Worm (Caenorhabditis elegans) whole organism, early embryonic: Measurements from ENCODE around the gene enu-3.5.

ENCODE experiments used
- B0310.2 ChIP-seq: sonication (generic microtip); optimal IDR thresholded peaks from 2 replicates; lab custom pipeline; 2016; ENCODE audit warnings: mild to moderate bottlenecking, missing genetic modification characterization, missing compliant biosample characterization
- F13C5.2 ChIP-seq: sonication (generic microtip); optimal IDR thresholded peaks from 2 replicates; lab custom pipeline; 2017; ENCODE audit warnings: mild to moderate bottlenecking, missing genetic modification characterization, inconsistent platforms, missing compliant biosample characterization
- aly-1 ChIP-seq: sonication (generic microtip); optimal IDR thresholded peaks from 2 replicates; lab custom pipeline; 2016; ENCODE audit warnings: missing genetic modification characterization, missing compliant biosample characterization
- ama-1 ChIP-seq: fragments of 150-350 bp; optimal IDR thresholded peaks from 2 replicates; lab custom pipeline; 2014
- ceh-13 ChIP-seq: fragments of 200-800 bp; sonication (Bioruptor generic); optimal IDR thresholded peaks from 2 replicates; lab custom pipeline; 2018; ENCODE audit warnings: mild to moderate bottlenecking, missing genetic modification characterization, missing compliant biosample characterization
- ceh-36 ChIP-seq: sonication (generic microtip); optimal IDR thresholded peaks from 2 replicates; lab custom pipeline; 2016; ENCODE audit warnings: missing genetic modification characterization, inconsistent platforms, missing compliant biosample characterization
- ets-7 ChIP-seq: sonication (generic microtip); optimal IDR thresholded peaks from 2 replicates; lab custom pipeline; 2016; ENCODE audit warnings: missing genotype, missing genetic modification characterization, missing compliant biosample characterization
- flt-1 ChIP-seq: fragments of 200-800 bp; sonication (Bioruptor generic); IDR thresholded peaks from 2 replicates; pipeline ENCODE4 v1.3.6; 2022; ENCODE audit warnings: missing genetic modification characterization, missing compliant biosample characterization
- hmbx-1 ChIP-seq: sonication (generic microtip); optimal IDR thresholded peaks from 2 replicates; lab custom pipeline; 2016; ENCODE audit warnings: mild to moderate bottlenecking, missing genetic modification characterization, missing compliant biosample characterization
- hmg-4 ChIP-seq: fragments of 200-800 bp; sonication (Bioruptor generic); optimal IDR thresholded peaks from 2 replicates; lab custom pipeline; 2018; ENCODE audit warnings: mild to moderate bottlenecking, missing genetic modification characterization, missing compliant biosample characterization
- hnd-1 ChIP-seq: sonication (generic microtip); optimal IDR thresholded peaks from 2 replicates; lab custom pipeline; 2016; ENCODE audit warnings: missing genetic modification characterization, missing compliant biosample characterization
- pes-1 ChIP-seq: fragments of 200-800 bp; sonication (Bioruptor generic); IDR thresholded peaks from 2 replicates; pipeline ENCODE4 v1.3.6; 2022; ENCODE audit warnings: missing genetic modification reagents, missing genetic modification characterization, missing compliant biosample characterization
- scrt-1 ChIP-seq: fragments of 200-800 bp; sonication (Bioruptor generic); IDR thresholded peaks from 2 replicates; pipeline ENCODE4 v1.3.6; 2022; ENCODE audit warnings: missing genetic modification characterization, missing compliant biosample characterization
- sea-1 ChIP-seq: fragments of 200-800 bp; sonication (Bioruptor generic); conservative IDR thresholded peaks from 2 replicates; pipeline ENCODE4 v1.3.6; 2022; ENCODE audit warnings: missing genetic modification characterization, missing compliant biosample characterization
- tbx-11 ChIP-seq: fragments of 200-800 bp; sonication (Bioruptor generic); IDR thresholded peaks from 2 replicates; pipeline ENCODE4 v1.3.6; 2022; ENCODE audit warnings: missing genetic modification characterization, missing compliant biosample characterization
- tbx-37 ChIP-seq: fragments of 200-800 bp; sonication (Bioruptor generic); conservative IDR thresholded peaks from 2 replicates; pipeline ENCODE4 v1.3.6; 2022; ENCODE audit warnings: missing genetic modification reagents, missing genetic modification characterization, missing compliant biosample characterization
- tra-4 ChIP-seq: sonication (generic microtip); optimal IDR thresholded peaks from 2 replicates; lab custom pipeline; 2017; ENCODE audit warnings: missing genetic modification characterization, missing compliant biosample characterization

enu-3.5 gene

DNA sequence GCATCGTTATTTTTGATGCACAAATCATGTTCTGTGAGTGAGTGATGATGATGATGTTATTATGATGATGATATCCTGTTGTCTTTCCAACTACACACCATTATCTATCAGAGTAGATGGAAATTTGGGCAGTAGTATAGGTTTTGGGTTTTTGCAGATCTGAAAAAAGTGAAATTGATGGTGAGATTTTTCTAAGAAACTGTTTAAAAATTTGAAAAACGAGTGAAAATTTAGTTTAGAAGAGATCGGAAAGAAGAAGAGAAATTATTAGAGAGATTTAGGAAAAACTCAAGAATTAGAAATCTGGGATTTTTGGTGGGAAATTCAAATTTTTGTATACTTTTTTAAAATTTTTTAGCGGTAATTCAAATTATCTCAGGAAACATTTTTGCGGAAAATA is 13.6 kb downstream of the enu-3.5 start, which contains the start of the genes Y37D8A.29 and unc-71:
TSS of gene Y37D8A.29 (minus strand) at position 101 of the 400 bp plus-strand sequence.
TSS of gene unc-71 (minus strand) at position 159 of the 400 bp plus-strand sequence.
- TF ChIP-seq hmg-4 (GFP tag; lab: Kevin White, UChicago) (no peak), tra-4 (tag; lab: Kevin White, UChicago) (no peak)

DNA sequence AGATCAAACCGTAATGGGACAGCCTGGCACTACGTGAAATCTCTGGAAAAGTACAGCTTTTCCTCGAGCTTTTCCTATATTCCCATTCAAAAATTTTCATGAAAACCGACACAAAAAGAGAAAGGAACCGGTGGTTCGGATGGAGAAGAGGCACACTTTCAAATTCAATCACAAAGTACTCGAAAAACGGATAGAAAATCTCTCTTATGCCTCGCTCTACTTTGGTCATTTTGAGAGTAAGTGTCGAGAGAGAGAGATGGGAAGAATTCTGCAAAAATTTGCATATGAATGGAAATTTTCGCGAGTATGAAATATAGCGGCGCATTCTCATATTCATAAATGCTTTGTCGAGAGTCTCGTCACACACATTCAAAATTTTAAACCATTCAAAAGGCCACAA is 14.8 kb downstream of the enu-3.5 start:
- TF ChIP-seq pes-1 (GFP tag; lab: Robert Waterston, UW), result no peak
- TF ChIP-seq ceh-13, result no peak
- no peak for TF ChIP-seq sea-1 (GFP tag; lab: Robert Waterston, UW)
- TF ChIP-seq F13C5.2 (tag; lab: Kevin White, UChicago), result no peak
- TF ChIP-seq hmg-4 (GFP tag; lab: Kevin White, UChicago), result no peak
- no peak for TF ChIP-seq ceh-36 (tag; lab: Kevin White, UChicago)
- no peak for TF ChIP-seq tbx-11 (GFP tag; lab: Robert Waterston, UW)
- no peak for TF ChIP-seq hnd-1 (tag; lab: Kevin White, UChicago)
- TF ChIP-seq B0310.2 (tag; lab: Kevin White, UChicago), result no peak
- TF ChIP-seq scrt-1 (GFP tag; lab: Robert Waterston, UW), result no peak
- TF ChIP-seq hmbx-1 (tag; lab: Kevin White, UChicago), result no peak
- no peak for TF ChIP-seq tra-4 (tag; lab: Kevin White, UChicago)
- TF ChIP-seq ets-7 (tag; lab: Kevin White, UChicago), result no peak
- no peak for TF ChIP-seq ama-1 (lab: Kevin White, UChicago)
- TF ChIP-seq tbx-37 (GFP tag; lab: Robert Waterston, UW), result no peak
- no peak for TF ChIP-seq flt-1 (GFP tag; lab: Robert Waterston, UW)
- TF ChIP-seq aly-1, result no peak

DNA sequence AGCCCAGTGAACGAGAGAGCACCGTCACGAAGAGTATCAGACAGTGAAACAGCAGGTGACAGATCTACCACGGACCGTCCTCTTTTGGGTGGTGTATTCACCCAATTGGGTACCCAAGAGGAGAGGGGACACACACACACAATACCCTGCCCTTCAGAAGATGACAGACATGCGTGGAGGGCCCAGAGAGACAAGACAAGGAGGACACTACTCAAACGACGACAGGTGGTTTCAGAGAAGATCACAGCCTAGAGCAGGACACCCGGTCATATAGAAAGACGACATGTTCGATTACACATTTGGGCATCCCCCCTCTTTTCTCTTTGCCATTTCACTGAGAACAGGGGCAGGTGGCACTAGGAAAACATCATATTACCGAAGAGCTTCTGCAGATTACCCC is 16.2 kb downstream of the enu-3.5 start:
- TF ChIP-seq pes-1 (GFP tag; lab: Robert Waterston, UW), result no peak
- no peak for TF ChIP-seq scrt-1 (GFP tag; lab: Robert Waterston, UW)
- no peak for TF ChIP-seq hmbx-1 (tag; lab: Kevin White, UChicago)
- TF ChIP-seq aly-1, result no peak
- TF ChIP-seq F13C5.2 (tag; lab: Kevin White, UChicago), result no peak
- peak; percentile 64 for TF ChIP-seq hmg-4 (GFP tag; lab: Kevin White, UChicago)
- no peak for TF ChIP-seq ceh-36 (tag; lab: Kevin White, UChicago)
- TF ChIP-seq ama-1 (lab: Kevin White, UChicago), result no peak
- no peak for TF ChIP-seq ets-7 (tag; lab: Kevin White, UChicago)
- TF ChIP-seq ceh-13, result no peak
- no peak for TF ChIP-seq tbx-37 (GFP tag; lab: Robert Waterston, UW)
- TF ChIP-seq tbx-11 (GFP tag; lab: Robert Waterston, UW), result 0 out of 2 replicates have a peak, but pooled peaks have one; percentile 44
- 0 out of 2 replicates have a peak, but pooled peaks have one; percentile 48 for TF ChIP-seq flt-1 (GFP tag; lab: Robert Waterston, UW)
- no peak for TF ChIP-seq hnd-1 (tag; lab: Kevin White, UChicago)
- no peak for TF ChIP-seq B0310.2 (tag; lab: Kevin White, UChicago)
- peak; percentile 52; the same call in 1 of the 2 replicates for TF ChIP-seq sea-1 (GFP tag; lab: Robert Waterston, UW)
- TF ChIP-seq tra-4 (tag; lab: Kevin White, UChicago), result no peak

DNA sequence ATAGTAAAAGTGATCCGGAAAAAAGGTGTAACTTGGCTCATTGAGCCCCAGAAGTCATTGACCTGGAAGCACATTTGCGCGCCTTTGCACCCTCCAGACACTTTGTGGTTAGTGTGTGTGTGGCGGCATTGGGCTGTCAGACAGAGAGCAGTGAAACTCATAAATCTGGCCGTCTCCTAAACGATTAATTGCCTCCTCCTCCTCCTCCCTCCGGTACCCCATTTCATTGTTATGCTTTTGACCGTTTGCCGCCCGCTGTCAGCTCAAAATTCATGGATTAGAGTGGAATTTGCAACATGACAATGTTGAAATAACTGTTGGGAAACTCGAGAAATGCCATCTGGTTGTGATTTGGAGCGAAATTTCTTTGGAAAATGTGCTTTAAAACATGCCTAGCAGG is 26.1 kb downstream of the enu-3.5 start:
- TF ChIP-seq B0310.2 (tag; lab: Kevin White, UChicago) (no peak), tra-4 (tag; lab: Kevin White, UChicago) (no peak), sea-1 (GFP tag; lab: Robert Waterston, UW) (no peak), pes-1 (GFP tag; lab: Robert Waterston, UW) (no peak), ceh-13 (no peak), ets-7 (tag; lab: Kevin White, UChicago) (no peak), tbx-11 (GFP tag; lab: Robert Waterston, UW) (no peak), F13C5.2 (tag; lab: Kevin White, UChicago) (no peak), aly-1 (no peak), hnd-1 (tag; lab: Kevin White, UChicago) (no peak), ceh-36 (tag; lab: Kevin White, UChicago) (no peak), scrt-1 (GFP tag; lab: Robert Waterston, UW) (no peak), flt-1 (GFP tag; lab: Robert Waterston, UW) (no peak), ama-1 (lab: Kevin White, UChicago) (no peak), hmbx-1 (tag; lab: Kevin White, UChicago) (no peak), tbx-37 (GFP tag; lab: Robert Waterston, UW) (no peak), hmg-4 (GFP tag; lab: Kevin White, UChicago) (no peak)

DNA sequence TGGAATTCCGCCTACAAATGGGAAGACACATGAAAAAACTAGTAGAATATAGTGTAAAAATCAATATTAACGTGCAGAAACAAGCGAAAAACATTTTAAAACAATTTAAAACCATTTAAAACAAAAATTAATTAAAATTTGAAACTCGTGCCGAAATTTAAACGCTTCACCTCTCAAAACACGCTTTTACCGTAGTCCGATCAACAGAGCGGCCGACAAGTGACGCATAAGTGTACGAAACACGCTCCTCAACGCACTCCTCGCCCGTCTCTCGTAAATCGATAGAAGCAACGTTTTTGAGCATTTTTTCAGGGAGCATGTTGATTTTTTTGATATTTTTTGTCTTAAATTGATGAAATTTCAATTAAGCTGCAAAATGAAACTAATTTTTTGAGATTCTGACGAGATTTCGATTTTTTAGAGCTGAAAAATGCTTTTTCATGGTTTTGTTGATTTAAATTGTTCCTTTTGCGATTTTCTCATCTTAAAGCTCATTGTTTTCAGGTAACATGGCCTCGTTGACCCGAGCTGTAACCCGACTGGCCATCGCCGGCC is 27.1 kb downstream of the enu-3.5 start, which contains the start of gene cox-5A:
TSS of gene cox-5A (plus strand) at position 505 of the 555 bp plus-strand sequence.
- TF ChIP-seq aly-1, result no peak
- no peak for TF ChIP-seq ama-1 (lab: Kevin White, UChicago)
- TF ChIP-seq ceh-36 (tag; lab: Kevin White, UChicago), result no peak
- TF ChIP-seq pes-1 (GFP tag; lab: Robert Waterston, UW), result 0 out of 2 replicates have a peak, but pooled peaks have one; percentile 41
- no peak for TF ChIP-seq tbx-11 (GFP tag; lab: Robert Waterston, UW)
- TF ChIP-seq B0310.2 (tag; lab: Kevin White, UChicago), result peak; percentile 65
- TF ChIP-seq ets-7 (tag; lab: Kevin White, UChicago), result peak; percentile 50
- peak; percentile 18 for TF ChIP-seq hnd-1 (tag; lab: Kevin White, UChicago)
- TF ChIP-seq flt-1 (GFP tag; lab: Robert Waterston, UW), result peak; percentile 28; the same call in 1 of the 2 replicates
- peak; percentile 90 for TF ChIP-seq F13C5.2 (tag; lab: Kevin White, UChicago)
- no peak for TF ChIP-seq tra-4 (tag; lab: Kevin White, UChicago)
- TF ChIP-seq tbx-37 (GFP tag; lab: Robert Waterston, UW), result no peak
- no peak for TF ChIP-seq scrt-1 (GFP tag; lab: Robert Waterston, UW)
- no peak for TF ChIP-seq sea-1 (GFP tag; lab: Robert Waterston, UW)
- TF ChIP-seq ceh-13, result no peak
- no peak for TF ChIP-seq hmbx-1 (tag; lab: Kevin White, UChicago)
- TF ChIP-seq hmg-4 (GFP tag; lab: Kevin White, UChicago), result peak; percentile 64

DNA sequence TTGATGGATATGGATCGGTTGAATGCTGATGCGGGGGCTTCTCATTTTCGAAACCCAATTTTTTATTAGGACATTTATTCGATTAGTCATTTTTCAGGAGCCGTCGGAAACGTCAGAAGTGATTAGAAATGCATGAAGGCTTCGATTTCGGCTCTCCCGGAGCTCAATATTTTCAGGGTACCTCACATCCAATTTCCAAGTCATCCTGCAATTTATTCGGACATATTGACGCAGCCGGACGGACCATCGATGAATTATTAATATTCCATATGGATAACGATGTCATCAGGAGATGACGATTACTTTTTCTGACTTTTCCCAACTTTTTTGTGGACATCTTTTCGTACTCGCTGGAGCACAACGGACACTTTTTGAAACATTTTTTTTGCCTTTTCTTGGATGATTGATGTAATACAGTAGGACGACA is 28.6 kb downstream of the enu-3.5 start:
- no peak for TF ChIP-seq tra-4 (tag; lab: Kevin White, UChicago)
- no peak for TF ChIP-seq tbx-37 (GFP tag; lab: Robert Waterston, UW)
- TF ChIP-seq scrt-1 (GFP tag; lab: Robert Waterston, UW), result no peak
- no peak for TF ChIP-seq flt-1 (GFP tag; lab: Robert Waterston, UW)
- TF ChIP-seq hnd-1 (tag; lab: Kevin White, UChicago), result no peak
- TF ChIP-seq hmbx-1 (tag; lab: Kevin White, UChicago), result no peak
- TF ChIP-seq B0310.2 (tag; lab: Kevin White, UChicago), result no peak
- TF ChIP-seq aly-1, result no peak
- no peak for TF ChIP-seq tbx-11 (GFP tag; lab: Robert Waterston, UW)
- TF ChIP-seq hmg-4 (GFP tag; lab: Kevin White, UChicago), result no peak
- TF ChIP-seq pes-1 (GFP tag; lab: Robert Waterston, UW), result no peak
- TF ChIP-seq ets-7 (tag; lab: Kevin White, UChicago), result no peak
- no peak for TF ChIP-seq sea-1 (GFP tag; lab: Robert Waterston, UW)
